Worm (Caenorhabditis elegans): ENCODE results near the gene rgs-4.

DNA sequence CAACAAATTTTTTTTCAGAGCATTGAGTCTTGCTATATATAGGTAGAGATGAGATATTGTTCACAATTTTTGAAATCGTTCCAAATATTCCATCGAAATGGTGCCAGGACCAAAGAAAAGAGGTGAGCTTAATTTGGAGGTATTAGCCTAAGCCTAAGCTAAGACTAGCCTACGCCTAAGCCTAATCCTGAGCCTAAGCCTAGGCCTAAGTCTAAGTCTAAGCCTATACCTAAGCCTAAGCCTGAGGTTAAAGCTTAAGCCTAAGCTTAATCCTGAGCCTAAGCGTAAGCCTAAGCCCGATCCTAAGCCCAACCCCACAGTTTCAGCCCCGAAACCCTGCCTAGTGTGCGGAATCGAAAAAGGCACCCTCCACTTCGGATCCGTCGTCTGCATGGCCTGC is 17.9 kb upstream of the rgs-4 start, which contains the start of gene nhr-234:
- TF ChIP-seq him-1 (tag; optimal IDR thresholded peaks at IDR 0.05) = no peak
- no peak for TF ChIP-seq dao-5 (tag; optimal IDR thresholded peaks at IDR 0.05)

Measured in whole organism, L4/young adult.